Worm (Caenorhabditis elegans): Measurements from ENCODE around the gene daf-14.

ce11 chrIV:10296036-10296435 lies 45.6 kb downstream of the daf-14 start:
- no peak for TF ChIP-seq unc-55 (GFP tag; optimal IDR thresholded peaks at IDR 0.05)
- TF ChIP-seq skn-1 (tag; optimal IDR thresholded peaks at IDR 0.05), result no peak
- TF ChIP-seq nhr-77 (tag; optimal IDR thresholded peaks at IDR 0.05), result no peak
- no peak for TF ChIP-seq elt-3 (tag; optimal IDR thresholded peaks at IDR 0.05)
- no peak for TF ChIP-seq blmp-1 (tag; optimal IDR thresholded peaks at IDR 0.05; ENCODE audit: insufficient read depth)
- TF ChIP-seq zag-1 (tag; optimal IDR thresholded peaks at IDR 0.05), result no peak
- TF ChIP-seq nhr-11 (tag; optimal IDR thresholded peaks at IDR 0.05), result no peak
- TF ChIP-seq aly-2 (tag; optimal IDR thresholded peaks at IDR 0.05), result no peak
- no peak for TF ChIP-seq nhr-12 (tag; optimal IDR thresholded peaks at IDR 0.05)
- no peak for TF ChIP-seq egl-27 (tag; optimal IDR thresholded peaks at IDR 0.05)
- no peak for TF ChIP-seq ZK546.5 (tag; optimal IDR thresholded peaks at IDR 0.05)
- TF ChIP-seq ztf-11 (tag; optimal IDR thresholded peaks at IDR 0.05), result no peak
- no peak for TF ChIP-seq lsy-2 (tag; optimal IDR thresholded peaks at IDR 0.05)

Measured in whole organism, L2 larva.